ENCODE assay signal across 4 fruit fly cellular contexts in the genomic region with DNA sequence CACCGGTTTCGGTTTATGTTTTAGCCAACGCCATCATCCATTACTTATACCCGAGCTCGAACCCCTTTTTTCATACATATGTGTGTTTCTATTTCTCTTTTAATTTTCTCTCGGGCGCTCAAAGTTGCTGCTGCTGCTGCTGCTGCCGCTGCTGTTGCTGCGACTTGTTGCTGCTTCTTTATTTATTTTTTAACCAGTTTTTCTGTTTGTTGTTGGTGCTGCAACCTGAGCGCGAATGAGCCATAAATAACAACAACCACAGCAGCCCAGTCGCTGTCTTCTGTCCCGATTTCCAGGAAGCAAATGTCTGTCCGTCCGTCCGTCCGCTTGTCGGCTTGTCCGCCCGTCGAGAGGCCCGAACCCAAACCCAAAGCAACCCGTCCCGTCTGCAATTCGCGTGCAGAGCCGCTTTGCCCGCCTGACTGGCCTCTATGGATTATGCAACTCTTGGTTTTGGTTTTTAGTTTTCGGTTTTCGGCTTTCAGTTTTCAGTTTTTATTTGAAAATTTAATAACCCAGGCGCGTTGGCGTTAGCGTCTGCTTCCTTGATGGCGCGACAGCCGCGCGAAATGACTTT.
TF ChIP-seq lines count a peak whose summit lies in the region.

No protein-coding gene starts in this region.

- no peak for TF ChIP-seq CTCF in whole organism, embryonic (GFP tag; optimal IDR thresholded peaks at IDR 0.05; lab: Kevin White, UChicago)

TF ChIP-seq in whole organism, embryonic, 481 proteins besides CTCF, POLR2A, EP300 and RAD21 (continues in another document):
- TF ChIP-seq CG32772 (GFP tag; IDR thresholded peaks at IDR 0.05; lab: Robert Waterston, UW) = no peak
- no peak for TF ChIP-seq ranshi (GFP tag; IDR thresholded peaks at IDR 0.05; lab: Robert Waterston, UW)
- TF ChIP-seq CG12104 (GFP tag; optimal IDR thresholded peaks at IDR 0.05; lab: Kevin White, UChicago) = no peak
- TF ChIP-seq B-H1 (GFP tag; IDR thresholded peaks at IDR 0.05; lab: Robert Waterston, UW) = no peak
- peak; percentile 9 for TF ChIP-seq cg (GFP tag; optimal IDR thresholded peaks at IDR 0.05; lab: Kevin White, UChicago)
- TF ChIP-seq Sin3A (optimal IDR thresholded peaks at IDR 0.05; lab: Kevin White, UChicago) = no peak
- TF ChIP-seq Eip74EF (GFP tag; optimal IDR thresholded peaks at IDR 0.05; lab: Kevin White, UChicago) = peak in 1 of 2 experiments; percentile 43
- TF ChIP-seq CG4360 (GFP tag; IDR thresholded peaks at IDR 0.05; lab: Robert Waterston, UW) = peak; percentile 96
- TF ChIP-seq cad (GFP tag; optimal IDR thresholded peaks at IDR 0.05; lab: Kevin White, UChicago) = peak; percentile 82
- TF ChIP-seq CG6175 (GFP tag; IDR thresholded peaks at IDR 0.05; lab: Robert Waterston, UW) = peak; percentile 73; the same call in 2 of the 3 replicates
- TF ChIP-seq chinmo (GFP tag; IDR thresholded peaks at IDR 0.05; lab: Robert Waterston, UW; ENCODE audit: partially characterized antibody) = 0 out of 4 replicates have a peak, but pooled peaks have one; percentile 64
- peak in 1 of 3 experiments; percentile 97 for TF ChIP-seq Stat92E (GFP tag; optimal IDR thresholded peaks at IDR 0.05; lab: Kevin White, UChicago)
- TF ChIP-seq CG5180 (GFP tag; optimal IDR thresholded peaks at IDR 0.05; lab: Kevin White, UChicago) = peak; percentile 14
- no peak for TF ChIP-seq CG13287 (GFP tag; IDR thresholded peaks at IDR 0.05; lab: Robert Waterston, UW; ENCODE audit: partially characterized antibody)
- TF ChIP-seq Adf1 (GFP tag; IDR thresholded peaks at IDR 0.05; lab: Robert Waterston, UW) = peak; percentile 24; the same call in 1 of the 2 replicates
- TF ChIP-seq sens (GFP tag; lab: Kevin White, UChicago) = peak; percentile 52
- TF ChIP-seq Med (GFP tag; lab: Kevin White, UChicago) = peak; percentile 66
- peak in 1 of 2 experiments; percentile 74 for TF ChIP-seq tll (GFP tag; optimal IDR thresholded peaks at IDR 0.05; lab: Kevin White, UChicago)
- no peak for TF ChIP-seq CG2712 (tag; optimal IDR thresholded peaks at IDR 0.05; lab: Kevin White, UChicago)
- no peak for TF ChIP-seq mirr (GFP tag; optimal IDR thresholded peaks at IDR 0.05; lab: Kevin White, UChicago)

TF ChIP-seq in whole organism, prepupa, 60 proteins besides CTCF, POLR2A, EP300 and RAD21 (continues in another document):
- no peak for TF ChIP-seq cyc (GFP tag; optimal IDR thresholded peaks at IDR 0.05; lab: Kevin White, UChicago)
- TF ChIP-seq CG31627 (GFP tag; optimal IDR thresholded peaks at IDR 0.05; lab: Kevin White, UChicago) = no peak
- peak in 1 of 2 experiments; percentile 57 for TF ChIP-seq ss (GFP tag; optimal IDR thresholded peaks at IDR 0.05; lab: Kevin White, UChicago)
- no peak for TF ChIP-seq Hr4 (GFP tag; optimal IDR thresholded peaks at IDR 0.05; lab: Kevin White, UChicago)
- no peak for TF ChIP-seq CG8632 (GFP tag; optimal IDR thresholded peaks at IDR 0.05; lab: Kevin White, UChicago)
- peak; percentile 88 for TF ChIP-seq vri (GFP tag; optimal IDR thresholded peaks at IDR 0.05; lab: Kevin White, UChicago)
- TF ChIP-seq Sox102F (GFP tag; optimal IDR thresholded peaks at IDR 0.05; lab: Kevin White, UChicago) = no peak
- TF ChIP-seq dsx (GFP tag; optimal IDR thresholded peaks at IDR 0.05; lab: Kevin White, UChicago; ENCODE audit: poor library complexity, severe bottlenecking) = peak; percentile 17
- no peak for TF ChIP-seq fd85E (GFP tag; optimal IDR thresholded peaks at IDR 0.05; lab: Kevin White, UChicago)
- no peak for TF ChIP-seq OdsH (GFP tag; optimal IDR thresholded peaks at IDR 0.05; lab: Kevin White, UChicago)
- TF ChIP-seq CG6854 (GFP tag; optimal IDR thresholded peaks at IDR 0.05; lab: Kevin White, UChicago) = peak; percentile 51
- TF ChIP-seq Lpt (GFP tag; optimal IDR thresholded peaks at IDR 0.05; lab: Kevin White, UChicago) = peak; percentile 47
- TF ChIP-seq net (GFP tag; optimal IDR thresholded peaks at IDR 0.05; lab: Kevin White, UChicago) = no peak
- no peak for TF ChIP-seq CG6808 (GFP tag; optimal IDR thresholded peaks at IDR 0.05; lab: Kevin White, UChicago)
- no peak for TF ChIP-seq spab (GFP tag; optimal IDR thresholded peaks at IDR 0.05; lab: Kevin White, UChicago)
- TF ChIP-seq Hr39 (GFP tag; optimal IDR thresholded peaks at IDR 0.05; lab: Kevin White, UChicago) = no peak
- no peak for TF ChIP-seq svp (GFP tag; lab: Kevin White, UChicago)
- no peak for TF ChIP-seq Eip78C (GFP tag; lab: Kevin White, UChicago)
- TF ChIP-seq Ets21C (GFP tag; optimal IDR thresholded peaks at IDR 0.05; lab: Kevin White, UChicago) = no peak
- TF ChIP-seq achi (GFP tag; optimal IDR thresholded peaks at IDR 0.05; lab: Kevin White, UChicago) = no peak
- no peak; the same call in 2 of the 3 replicates for TF ChIP-seq CG8119 (GFP tag; IDR thresholded peaks at IDR 0.05; lab: Robert Waterston, UW)
- 0 out of 3 replicates have a peak, but pooled peaks have one; percentile 37 for TF ChIP-seq CG6163 (GFP tag; IDR thresholded peaks at IDR 0.05; lab: Robert Waterston, UW)

TF ChIP-seq in whole organism, pupa, 21 proteins besides CTCF, POLR2A, EP300 and RAD21:
- TF ChIP-seq CG9948 (tag; optimal IDR thresholded peaks at IDR 0.05; lab: Kevin White, UChicago) (no peak), CG10348 (GFP tag; IDR thresholded peaks at IDR 0.05; lab: Robert Waterston, UW) (no peak), CG34367 (tag; optimal IDR thresholded peaks at IDR 0.05; lab: Kevin White, UChicago) (no peak), fd96Ca (GFP tag; IDR thresholded peaks at IDR 0.05; lab: Robert Waterston, UW) (peak; percentile 23; the same call in 1 of the 3 replicates), CG13204 (GFP tag; optimal IDR thresholded peaks at IDR 0.05; lab: Kevin White, UChicago) (peak; percentile 87), EcR (GFP tag; optimal IDR thresholded peaks at IDR 0.05; lab: Kevin White, UChicago) (peak; percentile 39), CG12605 (GFP tag; IDR thresholded peaks at IDR 0.05; lab: Robert Waterston, UW) (0 out of 2 replicates have a peak, but pooled peaks have one; percentile 29), CG4496 (GFP tag; IDR thresholded peaks at IDR 0.05; lab: Robert Waterston, UW) (peak; percentile 9; the same call in 1 of the 3 replicates)

TF ChIP-seq in whole organism, wandering third instar larva, 38 proteins besides CTCF, POLR2A, EP300 and RAD21:
- no peak for TF ChIP-seq woc (GFP tag; optimal IDR thresholded peaks at IDR 0.05; lab: Kevin White, UChicago)
- peak; percentile 6 for TF ChIP-seq fru (GFP tag; optimal IDR thresholded peaks at IDR 0.05; lab: Kevin White, UChicago)
- TF ChIP-seq psq (GFP tag; optimal IDR thresholded peaks at IDR 0.05; lab: Kevin White, UChicago) = peak; percentile 14
- TF ChIP-seq Rel (GFP tag; optimal IDR thresholded peaks at IDR 0.05; lab: Kevin White, UChicago) = no peak
- no peak for TF ChIP-seq Rel (tag; optimal IDR thresholded peaks at IDR 0.05; lab: Kevin White, UChicago)
- TF ChIP-seq foxo (GFP tag; optimal IDR thresholded peaks at IDR 0.05; lab: Kevin White, UChicago) = no peak
